Worm (Caenorhabditis elegans) whole organism, L2 larva: ENCODE measurements around the gene cup-5.
A peak's percentile ranks its signal among the peaks of the same experiment; 100 is the strongest.

Source experiments
- F13H6.1 ChIP-seq: sonication (generic microtip); optimal IDR thresholded peaks from 2 replicates; lab custom pipeline; 2016; ENCODE audit warnings: missing genetic modification characterization, missing compliant biosample characterization
- Y55F3AM.14 ChIP-seq: fragments of 200-800 bp; sonication (Bioruptor generic); optimal IDR thresholded peaks from 2 replicates; lab custom pipeline; 2018; ENCODE audit warnings: mild to moderate bottlenecking, missing genetic modification characterization, missing compliant biosample characterization
- ZK546.5 ChIP-seq: sonication (generic microtip); optimal IDR thresholded peaks from 2 replicates; lab custom pipeline; 2017; ENCODE audit warnings: missing biosample characterization, missing genetic modification characterization
- alr-1 ChIP-seq: fragments of 150-350 bp; optimal IDR thresholded peaks from 2 replicates; lab custom pipeline; 2014; ENCODE audit warnings: missing biosample characterization, missing genetic modification characterization
- aly-2 ChIP-seq: fragments of 150-350 bp; optimal IDR thresholded peaks from 2 replicates; lab custom pipeline; 2014; ENCODE audit warnings: missing biosample characterization, missing genetic modification characterization
- ama-1 ChIP-seq: fragments of 150-350 bp; optimal IDR thresholded peaks from 2 replicates; lab custom pipeline; 2018; ENCODE audit warnings: inconsistent platforms
- blmp-1 ChIP-seq: sonication (generic microtip); optimal IDR thresholded peaks from 2 replicates; lab custom pipeline; 2017; ENCODE audit warnings: missing genetic modification characterization, mild to moderate bottlenecking, missing compliant biosample characterization, antibody characterized with exemption, moderate library complexity; ENCODE audit not compliant: insufficient read depth
- ceh-16 ChIP-seq: fragments of 150-350 bp; optimal IDR thresholded peaks from 2 replicates; lab custom pipeline; 2014; ENCODE audit warnings: missing biosample characterization, missing genetic modification characterization
- ceh-82 ChIP-seq: fragments of 150-350 bp; optimal IDR thresholded peaks from 2 replicates; lab custom pipeline; 2014; ENCODE audit warnings: missing biosample characterization, missing genetic modification characterization
- crh-2 ChIP-seq: sonication (generic microtip); optimal IDR thresholded peaks from 2 replicates; lab custom pipeline; 2017; ENCODE audit warnings: missing biosample characterization, missing genetic modification characterization
- dmd-4 ChIP-seq: sonication (generic microtip); optimal IDR thresholded peaks from 2 replicates; lab custom pipeline; 2017; ENCODE audit warnings: missing biosample characterization, missing genetic modification characterization
- egl-27 ChIP-seq: sonication (generic microtip); optimal IDR thresholded peaks from 3 replicates; lab custom pipeline; 2017; ENCODE audit warnings: missing biosample characterization, missing genetic modification reagents, missing genetic modification characterization
- elt-1 ChIP-seq: fragments of 150-350 bp; optimal IDR thresholded peaks from 2 replicates; lab custom pipeline; 2014; ENCODE audit warnings: missing biosample characterization, missing genetic modification characterization
- elt-3 ChIP-seq: sonication (generic microtip); optimal IDR thresholded peaks from 2 replicates; lab custom pipeline; 2017; ENCODE audit warnings: missing biosample characterization, missing genetic modification characterization
- fos-1 ChIP-seq: fragments of 150-350 bp; optimal IDR thresholded peaks from 2 replicates; lab custom pipeline; 2014; ENCODE audit warnings: missing biosample characterization, missing genetic modification characterization
- gmeb-1 ChIP-seq: fragments of 150-350 bp; optimal IDR thresholded peaks from 2 replicates; lab custom pipeline; 2014; ENCODE audit warnings: missing biosample characterization, missing genetic modification characterization
- lin-11 ChIP-seq: fragments of 150-350 bp; sonication (generic microtip); optimal IDR thresholded peaks from 2 replicates; lab custom pipeline; 2014; ENCODE audit warnings: missing biosample characterization, missing genetic modification characterization, inconsistent platforms, mixed read lengths
- lin-13 ChIP-seq: fragments of 150-350 bp; optimal IDR thresholded peaks from 2 replicates; lab custom pipeline; 2014; ENCODE audit warnings: missing biosample characterization, missing genetic modification reagents, missing genetic modification characterization
- lin-39 ChIP-seq: fragments of 150-350 bp; optimal IDR thresholded peaks from 2 replicates; lab custom pipeline; 2014; ENCODE audit warnings: missing biosample characterization, missing genetic modification reagents, missing genetic modification characterization
- lsy-2 ChIP-seq, 2 experiments: fragments of 150-350 bp in 1 of 2; sonication (generic microtip) in 1 of 2; optimal IDR thresholded peaks; 2 replicates each; lab custom pipeline; 2014 to 2017; ENCODE audit warnings: missing biosample characterization in 2 of 2, missing genetic modification characterization in 2 of 2
- mab-5 ChIP-seq: fragments of 150-350 bp; optimal IDR thresholded peaks from 2 replicates; lab custom pipeline; 2014; ENCODE audit warnings: missing biosample characterization, missing genetic modification characterization
- mbf-1 ChIP-seq: sonication (generic microtip); optimal IDR thresholded peaks from 2 replicates; lab custom pipeline; 2017; ENCODE audit warnings: missing biosample characterization, missing genetic modification characterization
- mdl-1 ChIP-seq, 2 experiments: fragments of 150-350 bp in 1 of 2; sonication (generic microtip) in 1 of 2; optimal IDR thresholded peaks; 2 replicates each; lab custom pipeline; 2017; ENCODE audit warnings: missing biosample characterization in 2 of 2, missing genetic modification characterization in 2 of 2
- nhr-10 ChIP-seq: sonication (generic microtip); optimal IDR thresholded peaks from 2 replicates; lab custom pipeline; 2017; ENCODE audit warnings: missing biosample characterization, missing genetic modification characterization
- nhr-12 ChIP-seq: fragments of 150-350 bp; optimal IDR thresholded peaks from 2 replicates; lab custom pipeline; 2014; ENCODE audit warnings: missing biosample characterization, missing genetic modification characterization
- nhr-129 ChIP-seq: fragments of 150-350 bp; optimal IDR thresholded peaks from 2 replicates; lab custom pipeline; 2014; ENCODE audit warnings: missing biosample characterization, missing genetic modification characterization
- nhr-21 ChIP-seq: fragments of 150-350 bp; optimal IDR thresholded peaks from 2 replicates; lab custom pipeline; 2014; ENCODE audit warnings: missing biosample characterization, missing genetic modification characterization
- nhr-23 ChIP-seq: fragments of 150-350 bp; optimal IDR thresholded peaks from 2 replicates; lab custom pipeline; 2014; ENCODE audit warnings: missing biosample characterization, missing genetic modification reagents, missing genetic modification characterization
- nhr-237 ChIP-seq: fragments of 150-350 bp; optimal IDR thresholded peaks from 2 replicates; lab custom pipeline; 2014; ENCODE audit warnings: missing biosample characterization, missing genetic modification characterization
- nhr-25 ChIP-seq: fragments of 150-350 bp; sonication (generic microtip); optimal IDR thresholded peaks from 3 replicates; lab custom pipeline; 2014; ENCODE audit warnings: missing biosample characterization, missing genetic modification characterization
- nhr-6 ChIP-seq: fragments of 150-350 bp; optimal IDR thresholded peaks from 2 replicates; lab custom pipeline; 2014; ENCODE audit warnings: missing biosample characterization, missing genetic modification characterization
- nhr-77 ChIP-seq: fragments of 150-350 bp; optimal IDR thresholded peaks from 2 replicates; lab custom pipeline; 2014; ENCODE audit warnings: missing biosample characterization, missing genetic modification characterization
- peb-1 ChIP-seq: fragments of 150-350 bp; optimal IDR thresholded peaks from 2 replicates; lab custom pipeline; 2014; ENCODE audit warnings: missing biosample characterization, missing genetic modification characterization
- sem-4 ChIP-seq: fragments of 150-350 bp; optimal IDR thresholded peaks from 2 replicates; lab custom pipeline; 2014; ENCODE audit warnings: missing biosample characterization, missing genetic modification reagents, missing genetic modification characterization
- skn-1 ChIP-seq: sonication (generic microtip); optimal IDR thresholded peaks from 2 replicates; lab custom pipeline; 2017; ENCODE audit warnings: missing biosample characterization, missing genetic modification characterization
- sma-3 ChIP-seq: sonication (generic microtip); optimal IDR thresholded peaks from 2 replicates; lab custom pipeline; 2016; ENCODE audit warnings: missing genetic modification reagents, missing genetic modification characterization, missing compliant biosample characterization
- sma-9 ChIP-seq, 2 experiments: fragments of 150-350 bp in 1 of 2; sonication (generic microtip) in 1 of 2; optimal IDR thresholded peaks; 2 replicates each; lab custom pipeline; 2014 to 2016; ENCODE audit warnings: missing genetic modification characterization in 2 of 2, mild to moderate bottlenecking in 1 of 2, missing biosample characterization in 1 of 2, missing compliant biosample characterization in 1 of 2, missing genetic modification reagents in 1 of 2, moderate library complexity in 1 of 2
- snpc-4 ChIP-seq: fragments of 150-350 bp; optimal IDR thresholded peaks from 2 replicates; lab custom pipeline; 2014; ENCODE audit warnings: missing biosample characterization, missing genetic modification characterization
- unc-39 ChIP-seq: fragments of 150-350 bp; optimal IDR thresholded peaks from 2 replicates; lab custom pipeline; 2014; ENCODE audit warnings: missing biosample characterization, missing genetic modification characterization
- unc-55 ChIP-seq: fragments of 150-350 bp; sonication (generic microtip); optimal IDR thresholded peaks from 3 replicates; lab custom pipeline; 2014; ENCODE audit warnings: missing biosample characterization, missing genetic modification reagents, missing genetic modification characterization
- unc-62 ChIP-seq: fragments of 150-350 bp; optimal IDR thresholded peaks from 2 replicates; lab custom pipeline; 2014; ENCODE audit warnings: missing biosample characterization, missing genetic modification reagents, missing genetic modification characterization
- zag-1 ChIP-seq: fragments of 150-350 bp; optimal IDR thresholded peaks from 2 replicates; lab custom pipeline; 2014; ENCODE audit warnings: missing biosample characterization, missing genetic modification characterization
- ztf-11 ChIP-seq: sonication (generic microtip); optimal IDR thresholded peaks from 2 replicates; lab custom pipeline; 2017; ENCODE audit warnings: missing biosample characterization, missing genetic modification characterization
- ztf-4 ChIP-seq: fragments of 150-350 bp; optimal IDR thresholded peaks from 2 replicates; lab custom pipeline; 2014; ENCODE audit warnings: missing biosample characterization, missing genetic modification characterization

The cup-5 gene

ce11 chrIII:7548963-7549362 lies 35.0 kb upstream of the cup-5 start:
- TF ChIP-seq peb-1 (no peak), sem-4 (tag; lab: Kevin White, UChicago) (peak; percentile 1), aly-2 (tag; lab: Kevin White, UChicago) (no peak), nhr-10 (tag; lab: Kevin White, UChicago) (no peak), mab-5 (tag; lab: Kevin White, UChicago) (peak; percentile 74), gmeb-1 (tag; lab: Kevin White, UChicago) (no peak), ceh-82 (no peak), ztf-4 (tag; lab: Kevin White, UChicago) (no peak), nhr-25 (tag; lab: Kevin White, UChicago) (no peak), lin-13 (GFP tag; lab: Kevin White, UChicago) (no peak), unc-39 (tag; lab: Kevin White, UChicago) (no peak), dmd-4 (tag; lab: Kevin White, UChicago) (no peak), alr-1 (tag; lab: Kevin White, UChicago) (no peak), ceh-16 (tag; lab: Kevin White, UChicago) (no peak), ztf-11 (tag; lab: Kevin White, UChicago) (no peak), nhr-12 (tag; lab: Kevin White, UChicago) (no peak), nhr-129 (no peak), nhr-21 (tag; lab: Kevin White, UChicago) (no peak), ama-1 (lab: Kevin White, UChicago) (no peak), skn-1 (tag; lab: Kevin White, UChicago) (no peak), sma-9 (GFP tag; optimal IDR thresholded peaks at IDR 0.05; lab: Kevin White, UChicago) (no peak), sma-9 (tag; optimal IDR thresholded peaks at IDR 0.05; lab: Kevin White, UChicago) (no peak), sma-3 (GFP tag; lab: Kevin White, UChicago) (no peak), ZK546.5 (tag; lab: Kevin White, UChicago) (no peak), lin-11 (tag; lab: Kevin White, UChicago) (no peak), nhr-23 (tag; lab: Kevin White, UChicago) (no peak), snpc-4 (tag; lab: Kevin White, UChicago) (no peak), unc-55 (GFP tag; lab: Kevin White, UChicago) (peak; percentile 12), F13H6.1 (tag; lab: Kevin White, UChicago) (peak; percentile 50), zag-1 (tag; lab: Kevin White, UChicago) (no peak), elt-1 (tag; lab: Kevin White, UChicago) (no peak), mbf-1 (tag; lab: Kevin White, UChicago) (no peak), crh-2 (tag; lab: Kevin White, UChicago) (no peak), lsy-2 (tag; optimal IDR thresholded peaks at IDR 0.05; lab: Kevin White, UChicago) (peak in 1 of 2 experiments; percentile 44), blmp-1 (tag; lab: Kevin White, UChicago) (no peak), nhr-237 (no peak)

ce11 chrIII:7550979-7551378 lies 33.0 kb upstream of the cup-5 start:
- no peak for TF ChIP-seq skn-1 (tag; lab: Kevin White, UChicago)
- peak; percentile 94 for TF ChIP-seq ceh-16 (tag; lab: Kevin White, UChicago)
- TF ChIP-seq gmeb-1 (tag; lab: Kevin White, UChicago) = no peak
- no peak for TF ChIP-seq zag-1 (tag; lab: Kevin White, UChicago)
- peak in 1 of 2 experiments; percentile 15 for TF ChIP-seq lsy-2 (tag; optimal IDR thresholded peaks at IDR 0.05; lab: Kevin White, UChicago)
- no peak for TF ChIP-seq nhr-77 (tag; lab: Kevin White, UChicago)
- no peak for TF ChIP-seq lin-11 (tag; lab: Kevin White, UChicago)
- no peak for TF ChIP-seq dmd-4 (tag; lab: Kevin White, UChicago)
- TF ChIP-seq sma-3 (GFP tag; lab: Kevin White, UChicago) = no peak
- no peak for TF ChIP-seq alr-1 (tag; lab: Kevin White, UChicago)
- no peak for TF ChIP-seq elt-3 (tag; lab: Kevin White, UChicago)
- TF ChIP-seq egl-27 = no peak
- no peak for TF ChIP-seq nhr-21 (tag; lab: Kevin White, UChicago)

ce11 chrIII:7552859-7553258 lies 31.1 kb upstream of the cup-5 start:
- TF ChIP-seq snpc-4 (tag; lab: Kevin White, UChicago) (no peak), fos-1 (no peak), mab-5 (tag; lab: Kevin White, UChicago) (peak; percentile 69), crh-2 (tag; lab: Kevin White, UChicago) (no peak), egl-27 (no peak), unc-55 (GFP tag; lab: Kevin White, UChicago) (peak; percentile 81), mbf-1 (tag; lab: Kevin White, UChicago) (no peak), unc-62 (GFP tag; lab: Kevin White, UChicago) (no peak), sma-9 (GFP tag; optimal IDR thresholded peaks at IDR 0.05; lab: Kevin White, UChicago) (no peak), sma-9 (tag; optimal IDR thresholded peaks at IDR 0.05; lab: Kevin White, UChicago) (no peak), nhr-77 (tag; lab: Kevin White, UChicago) (no peak), skn-1 (tag; lab: Kevin White, UChicago) (no peak), lin-39 (tag; lab: Kevin White, UChicago) (no peak), lsy-2 (tag; optimal IDR thresholded peaks at IDR 0.05; lab: Kevin White, UChicago) (peak; percentile 10 to 54), Y55F3AM.14 (GFP tag; lab: Kevin White, UChicago) (no peak), mdl-1 (tag; optimal IDR thresholded peaks at IDR 0.05; lab: Kevin White, UChicago) (no peak), nhr-6 (no peak), ZK546.5 (tag; lab: Kevin White, UChicago) (no peak), nhr-129 (no peak), blmp-1 (tag; lab: Kevin White, UChicago) (no peak)
